Worm (Caenorhabditis elegans) whole organism, early embryonic: ENCODE measurements around the gene F31A3.5.

Experiments used
- B0310.2 ChIP-seq: sonication (generic microtip); optimal IDR thresholded peaks from 2 replicates; lab custom pipeline; 2016; ENCODE audit warnings: mild to moderate bottlenecking, missing genetic modification characterization, missing compliant biosample characterization
- aly-1 ChIP-seq: sonication (generic microtip); optimal IDR thresholded peaks from 2 replicates; lab custom pipeline; 2016; ENCODE audit warnings: missing genetic modification characterization, missing compliant biosample characterization
- ama-1 ChIP-seq: fragments of 150-350 bp; optimal IDR thresholded peaks from 2 replicates; lab custom pipeline; 2014
- ceh-13 ChIP-seq: fragments of 200-800 bp; sonication (Bioruptor generic); optimal IDR thresholded peaks from 2 replicates; lab custom pipeline; 2018; ENCODE audit warnings: mild to moderate bottlenecking, missing genetic modification characterization, missing compliant biosample characterization
- ceh-36 ChIP-seq: sonication (generic microtip); optimal IDR thresholded peaks from 2 replicates; lab custom pipeline; 2016; ENCODE audit warnings: missing genetic modification characterization, inconsistent platforms, missing compliant biosample characterization
- ets-7 ChIP-seq: sonication (generic microtip); optimal IDR thresholded peaks from 2 replicates; lab custom pipeline; 2016; ENCODE audit warnings: missing genotype, missing genetic modification characterization, missing compliant biosample characterization
- flt-1 ChIP-seq: fragments of 200-800 bp; sonication (Bioruptor generic); IDR thresholded peaks from 2 replicates; pipeline ENCODE4 v1.3.6; 2022; ENCODE audit warnings: missing genetic modification characterization, missing compliant biosample characterization
- hmbx-1 ChIP-seq: sonication (generic microtip); optimal IDR thresholded peaks from 2 replicates; lab custom pipeline; 2016; ENCODE audit warnings: mild to moderate bottlenecking, missing genetic modification characterization, missing compliant biosample characterization
- hmg-4 ChIP-seq: fragments of 200-800 bp; sonication (Bioruptor generic); optimal IDR thresholded peaks from 2 replicates; lab custom pipeline; 2018; ENCODE audit warnings: mild to moderate bottlenecking, missing genetic modification characterization, missing compliant biosample characterization
- pes-1 ChIP-seq: fragments of 200-800 bp; sonication (Bioruptor generic); IDR thresholded peaks from 2 replicates; pipeline ENCODE4 v1.3.6; 2022; ENCODE audit warnings: missing genetic modification reagents, missing genetic modification characterization, missing compliant biosample characterization
- scrt-1 ChIP-seq: fragments of 200-800 bp; sonication (Bioruptor generic); IDR thresholded peaks from 2 replicates; pipeline ENCODE4 v1.3.6; 2022; ENCODE audit warnings: missing genetic modification characterization, missing compliant biosample characterization

- TF ChIP-seq scrt-1 (GFP tag; lab: Robert Waterston, UW) (no peak), flt-1 (no peak), ama-1 (lab: Kevin White, UChicago) (no peak), ets-7 (tag; lab: Kevin White, UChicago) (no peak), ceh-13 (GFP tag; lab: Kevin White, UChicago) (no peak), hmbx-1 (tag; lab: Kevin White, UChicago) (no peak), ceh-36 (tag; lab: Kevin White, UChicago) (no peak), aly-1 (tag; lab: Kevin White, UChicago) (no peak), hmg-4 (GFP tag; lab: Kevin White, UChicago) (no peak), B0310.2 (tag; lab: Kevin White, UChicago) (no peak), pes-1 (GFP tag; lab: Robert Waterston, UW) (no peak)
Observed at ce11 chrX:17517872-17518271, 45.5 kb downstream of the F31A3.5 start.
